Worm (Caenorhabditis elegans) whole organism, L3 larva: Measurements from ENCODE around the gene chil-13.

Experiments used
- ZK546.5 ChIP-seq: sonication (generic microtip); optimal IDR thresholded peaks from 2 replicates; lab custom pipeline; 2017; ENCODE audit warnings: missing biosample characterization, missing genetic modification characterization
- ama-1 ChIP-seq: fragments of 150-350 bp; optimal IDR thresholded peaks from 2 replicates; lab custom pipeline; 2018
- ceh-16 ChIP-seq: sonication (generic microtip); optimal IDR thresholded peaks from 2 replicates; lab custom pipeline; 2017; ENCODE audit warnings: missing biosample characterization, missing genetic modification characterization
- ceh-82 ChIP-seq: fragments of 150-350 bp; optimal IDR thresholded peaks from 2 replicates; lab custom pipeline; 2014; ENCODE audit warnings: missing biosample characterization, missing genetic modification characterization
- egl-27 ChIP-seq: sonication (generic microtip); optimal IDR thresholded peaks from 4 replicates; lab custom pipeline; 2017; ENCODE audit warnings: missing biosample characterization, missing genetic modification reagents, missing genetic modification characterization
- egl-5 ChIP-seq: fragments of 150-350 bp; optimal IDR thresholded peaks from 2 replicates; lab custom pipeline; 2017; ENCODE audit warnings: missing biosample characterization, missing genetic modification reagents, missing genetic modification characterization, inconsistent platforms
- elt-1 ChIP-seq: fragments of 150-350 bp; optimal IDR thresholded peaks from 2 replicates; lab custom pipeline; 2014; ENCODE audit warnings: missing biosample characterization, missing genetic modification characterization
- elt-3 ChIP-seq, 3 experiments: fragments of 150-350 bp in 1 of 3; sonication (generic microtip) in 2 of 3; optimal IDR thresholded peaks; 2 replicates in 2 of 3; 4 replicates in 1 of 3; lab custom pipeline; 2014 to 2017; ENCODE audit warnings: missing biosample characterization in 3 of 3, missing genetic modification characterization in 3 of 3
- fkh-10 ChIP-seq: sonication (generic microtip); optimal IDR thresholded peaks from 2 replicates; lab custom pipeline; 2017; ENCODE audit warnings: missing biosample characterization, missing genetic modification reagents, missing genetic modification characterization
- fkh-2 ChIP-seq: fragments of 150-350 bp; optimal IDR thresholded peaks from 2 replicates; lab custom pipeline; 2014; ENCODE audit warnings: missing biosample characterization, missing genetic modification reagents, missing genetic modification characterization
- hmg-11 ChIP-seq: sonication (generic microtip); optimal IDR thresholded peaks from 2 replicates; lab custom pipeline; 2016; ENCODE audit warnings: missing genetic modification characterization, missing compliant biosample characterization
- jun-1 ChIP-seq: fragments of 150-350 bp; optimal IDR thresholded peaks from 2 replicates; lab custom pipeline; 2014; ENCODE audit warnings: missing biosample characterization, missing genetic modification reagents, missing genetic modification characterization
- lin-15B ChIP-seq: fragments of 150-350 bp; optimal IDR thresholded peaks from 2 replicates; lab custom pipeline; 2014; ENCODE audit warnings: missing biosample characterization, missing genetic modification characterization
- lin-39 ChIP-seq: fragments of 150-350 bp; optimal IDR thresholded peaks from 2 replicates; lab custom pipeline; 2018; ENCODE audit warnings: missing biosample characterization, missing genetic modification reagents, missing genetic modification characterization
- lsy-12 ChIP-seq: sonication (generic microtip); optimal IDR thresholded peaks from 2 replicates; lab custom pipeline; 2016; ENCODE audit warnings: mild to moderate bottlenecking, missing genetic modification characterization, missing compliant biosample characterization
- mml-1 ChIP-seq: fragments of 150-350 bp; sonication (generic microtip); optimal IDR thresholded peaks from 3 replicates; lab custom pipeline; 2014; ENCODE audit warnings: missing biosample characterization, missing genetic modification characterization
- nfya-1 ChIP-seq: sonication (generic microtip); optimal IDR thresholded peaks from 2 replicates; lab custom pipeline; 2017; ENCODE audit warnings: missing genetic modification characterization, mild to moderate bottlenecking, missing compliant biosample characterization, antibody characterized with exemption, moderate library complexity; ENCODE audit not compliant: insufficient read depth
- nhr-11 ChIP-seq: fragments of 150-350 bp; optimal IDR thresholded peaks from 2 replicates; lab custom pipeline; 2014; ENCODE audit warnings: missing biosample characterization, missing genetic modification characterization
- nhr-237 ChIP-seq: fragments of 150-350 bp; optimal IDR thresholded peaks from 2 replicates; lab custom pipeline; 2014; ENCODE audit warnings: missing biosample characterization, missing genetic modification characterization
- nhr-25 ChIP-seq: sonication (generic microtip); optimal IDR thresholded peaks from 2 replicates; lab custom pipeline; 2017; ENCODE audit warnings: missing biosample characterization, missing genetic modification characterization
- nhr-28 ChIP-seq: fragments of 150-350 bp; optimal IDR thresholded peaks from 2 replicates; lab custom pipeline; 2014; ENCODE audit warnings: missing biosample characterization, missing genetic modification characterization
- nhr-43 ChIP-seq: sonication (generic microtip); optimal IDR thresholded peaks from 2 replicates; lab custom pipeline; 2016; ENCODE audit warnings: mild to moderate bottlenecking, missing genetic modification characterization, missing compliant biosample characterization; ENCODE audit not compliant: poor library complexity, severe bottlenecking
- nhr-67 ChIP-seq: fragments of 150-350 bp; optimal IDR thresholded peaks from 2 replicates; lab custom pipeline; 2014; ENCODE audit warnings: missing biosample characterization, missing genetic modification characterization
- nhr-76 ChIP-seq: fragments of 150-350 bp; sonication (generic microtip); optimal IDR thresholded peaks from 5 replicates; lab custom pipeline; 2014; ENCODE audit warnings: missing biosample characterization, missing genetic modification characterization
- nhr-77 ChIP-seq: fragments of 150-350 bp; optimal IDR thresholded peaks from 2 replicates; lab custom pipeline; 2014; ENCODE audit warnings: missing biosample characterization, missing genetic modification characterization
- pha-4 ChIP-seq: fragments of 150-350 bp; optimal IDR thresholded peaks from 2 replicates; lab custom pipeline; 2014; ENCODE audit warnings: missing biosample characterization, missing genetic modification reagents, missing genetic modification characterization
- pqm-1 ChIP-seq: fragments of 150-350 bp; optimal IDR thresholded peaks from 2 replicates; lab custom pipeline; 2017; ENCODE audit warnings: missing biosample characterization, missing genetic modification characterization, inconsistent platforms
- sea-2 ChIP-seq: fragments of 150-350 bp; sonication (generic microtip); optimal IDR thresholded peaks from 4 replicates; lab custom pipeline; 2014; ENCODE audit warnings: missing biosample characterization, missing genetic modification reagents, missing genetic modification characterization
- skn-1 ChIP-seq: fragments of 150-350 bp; optimal IDR thresholded peaks from 2 replicates; lab custom pipeline; 2014; ENCODE audit warnings: missing biosample characterization, missing genetic modification characterization
- tbx-2 ChIP-seq: sonication (generic microtip); optimal IDR thresholded peaks from 2 replicates; lab custom pipeline; 2016; ENCODE audit warnings: mild to moderate bottlenecking, missing genetic modification characterization, missing compliant biosample characterization
- unc-39 ChIP-seq: sonication (generic microtip); optimal IDR thresholded peaks from 4 replicates; lab custom pipeline; 2017; ENCODE audit warnings: missing biosample characterization, missing genetic modification characterization
- unc-62 ChIP-seq: fragments of 150-350 bp; sonication (generic microtip); optimal IDR thresholded peaks from 4 replicates; lab custom pipeline; 2014; ENCODE audit warnings: missing biosample characterization, missing genetic modification reagents, missing genetic modification characterization
- zag-1 ChIP-seq: fragments of 150-350 bp; optimal IDR thresholded peaks from 2 replicates; lab custom pipeline; 2014; ENCODE audit warnings: missing biosample characterization, missing genetic modification characterization
- ztf-11 ChIP-seq: fragments of 150-350 bp; optimal IDR thresholded peaks from 2 replicates; lab custom pipeline; 2014; ENCODE audit warnings: missing biosample characterization, missing genetic modification characterization
- ztf-4 ChIP-seq: fragments of 150-350 bp; optimal IDR thresholded peaks from 2 replicates; lab custom pipeline; 2014; ENCODE audit warnings: missing biosample characterization, missing genetic modification characterization

chil-13 gene

DNA sequence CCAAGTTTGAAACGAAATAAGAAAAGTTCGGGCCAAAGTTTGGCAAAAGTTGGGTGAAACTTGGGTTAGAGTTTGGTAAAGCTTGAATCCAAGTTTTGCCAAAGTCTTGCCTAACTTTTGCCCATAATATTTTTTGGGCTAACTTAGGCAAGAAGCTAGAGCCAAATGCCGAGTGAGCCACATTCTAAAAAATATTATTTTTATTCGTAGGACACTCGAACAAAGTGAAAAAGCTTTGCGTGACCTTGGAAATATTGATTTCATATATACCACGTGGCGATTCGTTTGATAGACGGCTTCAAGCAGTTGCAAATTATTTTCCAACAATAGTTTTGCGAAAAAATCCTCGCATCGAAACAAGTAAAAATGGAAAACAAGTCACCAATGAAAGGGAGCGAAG is 34.3 kb downstream of the chil-13 start, which contains the start of gene Y51B9A.5:
Gene Y51B9A.5, plus strand, starts transcription at position 301 of the 400 bp plus-strand sequence.
- TF ChIP-seq sea-2 (GFP tag; lab: Kevin White, UChicago): no peak
- no peak for TF ChIP-seq elt-1 (tag; lab: Kevin White, UChicago)
- no peak for TF ChIP-seq ZK546.5
- TF ChIP-seq ceh-16 (tag; lab: Kevin White, UChicago): no peak
- no peak for TF ChIP-seq lin-15B (tag; lab: Kevin White, UChicago)
- no peak for TF ChIP-seq nhr-25 (tag; lab: Kevin White, UChicago)
- no peak for TF ChIP-seq nfya-1
- TF ChIP-seq pqm-1 (tag; lab: Kevin White, UChicago): no peak
- no peak for TF ChIP-seq nhr-11
- no peak for TF ChIP-seq fkh-10 (GFP tag; lab: Kevin White, UChicago)
- no peak for TF ChIP-seq elt-3 (tag; optimal IDR thresholded peaks at IDR 0.05; lab: Kevin White, UChicago)
- no peak for TF ChIP-seq tbx-2 (tag; lab: Kevin White, UChicago)
- no peak for TF ChIP-seq nhr-77 (tag; lab: Kevin White, UChicago)
- no peak for TF ChIP-seq fkh-2 (tag; lab: Kevin White, UChicago)
- no peak for TF ChIP-seq nhr-76 (tag; lab: Kevin White, UChicago)
- no peak for TF ChIP-seq pha-4 (tag; lab: Kevin White, UChicago)
- TF ChIP-seq skn-1 (tag; lab: Kevin White, UChicago): no peak
- TF ChIP-seq lin-39 (tag; lab: Kevin White, UChicago): no peak
- TF ChIP-seq unc-62: no peak
- no peak for TF ChIP-seq nhr-237 (tag; lab: Kevin White, UChicago)
- TF ChIP-seq, all 47 proteins: peak for 0

DNA sequence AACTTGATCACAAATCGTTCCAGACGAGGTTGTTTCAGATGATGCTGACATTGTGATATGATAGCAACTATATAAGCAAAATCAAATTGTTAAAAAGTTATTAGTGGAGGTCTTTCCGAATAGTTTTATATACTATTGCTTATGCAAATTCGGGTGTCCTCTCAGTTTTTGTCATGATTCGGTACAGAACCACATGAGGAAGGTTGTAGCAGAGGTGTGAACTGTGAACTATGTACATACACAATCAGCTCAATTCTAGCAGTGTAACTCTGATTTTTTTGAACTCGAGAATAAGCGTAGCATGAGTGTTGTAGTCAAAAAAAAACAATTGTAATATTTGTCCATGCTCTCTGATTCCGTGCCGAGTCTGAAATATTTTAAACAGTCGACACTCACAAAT is 35.0 kb downstream of the chil-13 start, which contains the start of gene Y51B9A.6:
Gene Y51B9A.6, minus strand, starts transcription at position 101 of the 400 bp plus-strand sequence.
- no peak for TF ChIP-seq zag-1 (tag; lab: Kevin White, UChicago)
- no peak for TF ChIP-seq ZK546.5
- no peak for TF ChIP-seq lsy-12 (tag; lab: Kevin White, UChicago)
- no peak for TF ChIP-seq pqm-1 (tag; lab: Kevin White, UChicago)
- TF ChIP-seq egl-5 (tag; lab: Kevin White, UChicago): no peak
- no peak for TF ChIP-seq ztf-11 (tag; lab: Kevin White, UChicago)
- no peak for TF ChIP-seq jun-1 (tag; lab: Kevin White, UChicago)
- TF ChIP-seq egl-27 (tag; lab: Kevin White, UChicago): no peak
- no peak for TF ChIP-seq nhr-43 (tag; lab: Kevin White, UChicago)
- no peak for TF ChIP-seq mml-1 (tag; lab: Kevin White, UChicago)
- TF ChIP-seq ama-1: no peak
- no peak for TF ChIP-seq ztf-4 (tag; lab: Kevin White, UChicago)
- TF ChIP-seq ceh-82: no peak

DNA sequence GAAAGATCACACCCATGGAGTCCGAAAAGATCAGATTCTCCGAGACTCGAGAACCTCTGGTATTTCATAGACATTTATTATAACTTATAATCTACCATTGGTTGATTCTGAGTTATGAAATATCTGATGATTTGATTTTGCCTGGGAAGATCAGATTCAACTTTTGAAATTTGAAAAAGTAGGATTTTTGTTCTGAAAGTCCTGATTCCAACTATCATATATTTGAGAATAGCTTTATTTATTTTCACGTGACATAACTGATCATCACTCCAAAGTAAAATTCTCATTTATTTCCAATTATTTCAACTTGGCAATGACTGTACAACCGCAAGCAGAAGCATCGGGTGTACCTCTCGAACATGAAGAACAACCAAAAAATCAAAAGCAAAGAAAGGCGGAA is 38.4 kb downstream of the chil-13 start, which contains the start of gene Y51B9A.7:
Gene Y51B9A.7, plus strand, starts transcription at position 301 of the 400 bp plus-strand sequence.
- no peak for TF ChIP-seq nhr-43 (tag; lab: Kevin White, UChicago)
- no peak for TF ChIP-seq unc-39 (tag; lab: Kevin White, UChicago)
- no peak for TF ChIP-seq ama-1
- no peak for TF ChIP-seq nhr-67 (tag; lab: Kevin White, UChicago)
- TF ChIP-seq ZK546.5: no peak
- TF ChIP-seq egl-27 (tag; lab: Kevin White, UChicago): no peak
- no peak for TF ChIP-seq pqm-1 (tag; lab: Kevin White, UChicago)
- TF ChIP-seq hmg-11 (tag; lab: Kevin White, UChicago): no peak
- no peak for TF ChIP-seq nfya-1
- no peak for TF ChIP-seq nhr-28
- TF ChIP-seq lin-39 (tag; lab: Kevin White, UChicago): no peak
- TF ChIP-seq egl-5 (tag; lab: Kevin White, UChicago): no peak
- no peak for TF ChIP-seq mml-1 (tag; lab: Kevin White, UChicago)
- no peak for TF ChIP-seq fkh-2 (tag; lab: Kevin White, UChicago)
- no peak for TF ChIP-seq nhr-77 (tag; lab: Kevin White, UChicago)
- no peak for TF ChIP-seq tbx-2 (tag; lab: Kevin White, UChicago)
- TF ChIP-seq unc-62: no peak
- TF ChIP-seq lin-15B (tag; lab: Kevin White, UChicago): no peak

DNA sequence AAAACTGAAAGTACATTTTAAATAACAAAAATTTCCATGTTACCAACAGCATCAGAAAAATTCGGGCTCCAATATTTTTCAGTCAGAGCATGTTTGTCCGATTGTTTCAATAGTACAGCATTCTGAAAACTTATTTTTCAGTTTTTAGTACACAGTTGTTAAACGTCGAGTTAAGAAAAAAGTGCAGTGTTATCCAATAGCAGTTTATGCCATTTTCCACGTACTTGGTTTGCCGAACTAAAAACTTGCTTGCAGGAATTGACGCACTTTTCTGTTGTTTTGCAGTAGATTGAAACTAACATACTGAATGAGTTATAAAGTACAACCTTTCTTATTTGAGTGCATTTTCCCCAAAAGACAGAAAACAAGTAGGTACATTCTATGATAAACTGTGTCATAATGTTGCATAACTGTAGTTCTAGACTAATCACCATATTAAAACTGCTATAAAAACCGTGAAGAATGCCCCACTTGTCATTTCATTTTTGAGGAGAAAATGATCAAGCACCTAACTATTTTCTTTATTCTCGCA is 39.7 kb downstream of the chil-13 start, which contains the start of the genes Y51B9A.14 and Y51B9A.8:
Gene Y51B9A.14, minus strand, starts transcription at position 101 of the 532 bp plus-strand sequence.
Gene Y51B9A.8, plus strand, starts transcription at position 482 of the 532 bp plus-strand sequence.
- no peak for TF ChIP-seq nhr-11
